Worm (Caenorhabditis elegans) whole organism, L4 larva: Measurements from ENCODE around the gene phat-4.
A peak's percentile ranks its signal among the peaks of the same experiment; 100 is the strongest.

Source experiments
- D1046.2 ChIP-seq: fragments of 200-800 bp; sonication (Bioruptor generic); IDR thresholded peaks from 2 replicates; pipeline ENCODE4 v1.3.6; 2022; ENCODE audit warnings: missing genetic modification characterization, missing compliant biosample characterization
- F44E2.7 ChIP-seq: fragments of 200-800 bp; sonication (Bioruptor generic); IDR thresholded peaks from 2 replicates; pipeline ENCODE4 v2.1.2; 2022; ENCODE audit warnings: missing genetic modification characterization, missing compliant biosample characterization
- R02D3.7 ChIP-seq: fragments of 150-350 bp; sonication (generic microtip); optimal IDR thresholded peaks from 3 replicates; lab custom pipeline; 2014; ENCODE audit warnings: missing biosample characterization, missing genetic modification characterization
- aha-1 ChIP-seq: fragments of 150-350 bp; peaks from one replicate; lab custom pipeline; 2014; ENCODE audit warnings: missing biosample characterization, missing genetic modification characterization
- aly-2 ChIP-seq: sonication (generic microtip); optimal IDR thresholded peaks from 2 replicates; lab custom pipeline; 2018; ENCODE audit warnings: missing biosample characterization, missing genetic modification characterization
- arid-1 ChIP-seq: fragments of 200-800 bp; sonication (Bioruptor generic); conservative IDR thresholded peaks from 2 replicates; pipeline ENCODE4 v1.3.6; 2022; ENCODE audit warnings: missing genetic modification reagents, missing genetic modification characterization, missing compliant biosample characterization
- attf-4 ChIP-seq: sonication (generic microtip); optimal IDR thresholded peaks from 3 replicates; lab custom pipeline; 2017; ENCODE audit warnings: missing biosample characterization, missing genetic modification characterization
- ceh-20 ChIP-seq: fragments of 200-800 bp; sonication (Bioruptor generic); IDR thresholded peaks from 2 replicates; pipeline ENCODE4 v1.3.6; 2022; ENCODE audit warnings: missing genetic modification reagents, missing genetic modification characterization, missing compliant biosample characterization
- ceh-28 ChIP-seq: fragments of 150-350 bp; optimal IDR thresholded peaks from 2 replicates; lab custom pipeline; 2014; ENCODE audit warnings: missing biosample characterization, missing genetic modification reagents, missing genetic modification characterization
- ceh-32 ChIP-seq: sonication (generic microtip); optimal IDR thresholded peaks from 2 replicates; lab custom pipeline; 2016; ENCODE audit warnings: mild to moderate bottlenecking, missing genetic modification characterization, missing compliant biosample characterization; ENCODE audit not compliant: poor library complexity
- ceh-82 ChIP-seq: sonication (generic microtip); optimal IDR thresholded peaks from 2 replicates; lab custom pipeline; 2017; ENCODE audit warnings: missing biosample characterization, missing genetic modification characterization
- daf-12 ChIP-seq: fragments of 150-350 bp; optimal IDR thresholded peaks from 2 replicates; lab custom pipeline; 2014; ENCODE audit warnings: missing biosample characterization, missing genetic modification reagents, missing genetic modification characterization
- daf-8 ChIP-seq: fragments of 200-800 bp; sonication (Bioruptor generic); IDR thresholded peaks from 2 replicates; pipeline ENCODE4 v1.3.6; 2022; ENCODE audit warnings: missing genetic modification characterization, missing compliant biosample characterization
- dmd-6 ChIP-seq: fragments of 200-800 bp; sonication (Bioruptor generic); IDR thresholded peaks from 2 replicates; pipeline ENCODE4 v1.3.6; 2022; ENCODE audit warnings: missing genetic modification reagents, missing genetic modification characterization, missing compliant biosample characterization
- duxl-1 ChIP-seq: sonication (generic microtip); optimal IDR thresholded peaks from 2 replicates; lab custom pipeline; 2016; ENCODE audit warnings: mild to moderate bottlenecking, missing genetic modification characterization, moderate library complexity, missing compliant biosample characterization; ENCODE audit not compliant: poor library complexity
- egl-27 ChIP-seq: sonication (generic microtip); optimal IDR thresholded peaks from 3 replicates; lab custom pipeline; 2017; ENCODE audit warnings: missing biosample characterization, missing genetic modification reagents, missing genetic modification characterization
- egl-43 ChIP-seq: fragments of 200-800 bp; sonication (Bioruptor generic); IDR thresholded peaks from 2 replicates; pipeline ENCODE4 v1.3.6; 2022; ENCODE audit warnings: missing genetic modification reagents, missing genetic modification characterization, missing compliant biosample characterization
- hlh-30 ChIP-seq: sonication (generic microtip); optimal IDR thresholded peaks from 2 replicates; lab custom pipeline; 2017; ENCODE audit warnings: antibody characterized with exemption, mild to moderate bottlenecking, missing genetic modification characterization, missing compliant biosample characterization; ENCODE audit not compliant: insufficient read depth
- hmg-1.1 ChIP-seq: fragments of 200-800 bp; sonication (Bioruptor generic); IDR thresholded peaks from 2 replicates; pipeline ENCODE4 v1.3.6; 2022; ENCODE audit warnings: missing genetic modification reagents, missing genetic modification characterization, missing compliant biosample characterization
- jun-1 ChIP-seq: fragments of 150-350 bp; optimal IDR thresholded peaks from 2 replicates; lab custom pipeline; 2014; ENCODE audit warnings: missing biosample characterization, missing genetic modification reagents, missing genetic modification characterization
- lin-29 ChIP-seq: fragments of 200-800 bp; sonication (Bioruptor generic); IDR thresholded peaks from 2 replicates; pipeline ENCODE4 v1.3.6; 2022; ENCODE audit warnings: missing genetic modification reagents, missing genetic modification characterization, missing compliant biosample characterization
- madf-9 ChIP-seq: fragments of 200-800 bp; sonication (Bioruptor generic); conservative IDR thresholded peaks from 2 replicates; pipeline ENCODE4 v1.3.6; 2022; ENCODE audit warnings: missing genetic modification reagents, missing genetic modification characterization, missing compliant biosample characterization
- mep-1 ChIP-seq: fragments of 150-350 bp; sonication (generic microtip); optimal IDR thresholded peaks from 3 replicates; lab custom pipeline; 2014; ENCODE audit warnings: missing biosample characterization, missing genetic modification characterization
- mxl-2 ChIP-seq: fragments of 200-800 bp; sonication (Bioruptor generic); conservative IDR thresholded peaks from 2 replicates; pipeline ENCODE4 v1.3.6; 2022; ENCODE audit warnings: missing genetic modification reagents, missing genetic modification characterization, missing compliant biosample characterization
- nhr-111 ChIP-seq: fragments of 200-800 bp; sonication (Bioruptor generic); optimal IDR thresholded peaks from 2 replicates; lab custom pipeline; 2018; ENCODE audit warnings: mild to moderate bottlenecking, missing genetic modification characterization, missing compliant biosample characterization
- nhr-28 ChIP-seq: fragments of 150-350 bp; optimal IDR thresholded peaks from 2 replicates; lab custom pipeline; 2014; ENCODE audit warnings: missing biosample characterization, missing genetic modification characterization
- nhr-6 ChIP-seq: fragments of 150-350 bp; optimal IDR thresholded peaks from 2 replicates; lab custom pipeline; 2014; ENCODE audit warnings: missing biosample characterization, missing genetic modification characterization
- nhr-77 ChIP-seq: fragments of 150-350 bp; optimal IDR thresholded peaks from 2 replicates; lab custom pipeline; 2014; ENCODE audit warnings: missing biosample characterization, missing genetic modification characterization
- pqm-1 ChIP-seq: sonication (generic microtip); optimal IDR thresholded peaks from 2 replicates; lab custom pipeline; 2017; ENCODE audit warnings: missing biosample characterization, missing genetic modification characterization
- rbr-2 ChIP-seq: sonication (generic microtip); optimal IDR thresholded peaks from 2 replicates; lab custom pipeline; 2016; ENCODE audit warnings: missing genotype, missing genetic modification characterization, missing compliant biosample characterization
- saeg-2 ChIP-seq: fragments of 200-800 bp; sonication (Bioruptor generic); IDR thresholded peaks from 2 replicates; pipeline ENCODE4 v1.3.6; 2022; ENCODE audit warnings: missing genetic modification reagents, missing genetic modification characterization, missing compliant biosample characterization
- snpc-1.2 ChIP-seq: fragments of 200-800 bp; sonication (Bioruptor generic); IDR thresholded peaks from 2 replicates; pipeline ENCODE4 v1.3.6; 2022; ENCODE audit warnings: missing genetic modification reagents, missing genetic modification characterization, missing compliant biosample characterization
- tag-97 ChIP-seq: fragments of 200-800 bp; sonication (Bioruptor generic); IDR thresholded peaks from 2 replicates; pipeline ENCODE4 v1.3.6; 2022; ENCODE audit warnings: missing genetic modification characterization, missing compliant biosample characterization
- unc-62 ChIP-seq, 3 experiments: fragments of 150-350 bp in 1 of 3; sonication (generic microtip); optimal IDR thresholded peaks in 2 of 3; peaks in 1 of 3; 1 replicate in 1 of 3; 2 replicates in 2 of 3; lab custom pipeline; 2014 to 2017; ENCODE audit warnings: missing biosample characterization in 3 of 3, missing genetic modification characterization in 3 of 3, missing genetic modification reagents in 3 of 3, missing genotype in 1 of 3
- zfp-3 ChIP-seq: fragments of 200-800 bp; sonication (Bioruptor generic); conservative IDR thresholded peaks from 2 replicates; pipeline ENCODE4 v1.3.6; 2022; ENCODE audit warnings: missing genetic modification reagents, missing genetic modification characterization, missing compliant biosample characterization
- ztf-11 ChIP-seq: fragments of 150-350 bp; optimal IDR thresholded peaks from 2 replicates; lab custom pipeline; 2014; ENCODE audit warnings: missing biosample characterization, missing genetic modification characterization
- ztf-7 ChIP-seq: fragments of 150-350 bp; optimal IDR thresholded peaks from 2 replicates; lab custom pipeline; 2014; ENCODE audit warnings: missing biosample characterization, missing genetic modification characterization

phat-4 gene

DNA sequence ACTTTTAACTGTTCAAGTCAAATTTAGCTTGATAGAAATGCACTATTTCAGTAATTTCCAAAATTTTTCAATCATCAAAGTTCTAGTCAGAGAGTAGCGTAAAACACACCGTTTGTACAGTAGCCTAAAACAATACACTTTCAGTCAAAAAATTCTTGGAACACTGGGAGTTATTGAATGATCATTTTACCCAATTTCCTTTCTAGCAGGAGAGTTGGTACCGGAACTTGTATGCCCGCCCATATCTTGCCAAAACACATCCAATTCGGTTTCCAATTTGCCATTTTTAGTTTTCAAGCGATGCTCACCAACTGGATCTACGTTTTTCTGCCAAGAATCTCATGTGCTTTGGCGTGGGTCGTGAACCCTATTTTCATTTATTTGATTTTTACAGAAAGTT is 25.4 kb upstream of the phat-4 start, which contains the start of gene srj-39:
srj-39 (plus strand) TSS at position 301 of the 400 bp plus-strand sequence.
- no peak for TF ChIP-seq arid-1
- TF ChIP-seq, all 104 proteins: peak for 0

ce11 chrV:4106688-4107087 is 23.0 kb upstream of the phat-4 start:
- no peak for TF ChIP-seq jun-1 (tag; lab: Kevin White, UChicago)
- no peak for TF ChIP-seq unc-62 (GFP tag; optimal IDR thresholded peaks at IDR 0.05 in 1 of 2; lab: Kevin White, UChicago)
- TF ChIP-seq unc-62 (tag; optimal IDR thresholded peaks at IDR 0.05; lab: Kevin White, UChicago): no peak
- no peak for TF ChIP-seq egl-27 (tag; lab: Kevin White, UChicago)
- no peak for TF ChIP-seq pqm-1 (tag; lab: Kevin White, UChicago)
- no peak for TF ChIP-seq lin-29 (GFP tag; lab: Robert Waterston, UW)
- TF ChIP-seq D1046.2 (GFP tag; lab: Robert Waterston, UW): no peak
- TF ChIP-seq dmd-6: no peak
- TF ChIP-seq zfp-3 (GFP tag; lab: Robert Waterston, UW): no peak

DNA sequence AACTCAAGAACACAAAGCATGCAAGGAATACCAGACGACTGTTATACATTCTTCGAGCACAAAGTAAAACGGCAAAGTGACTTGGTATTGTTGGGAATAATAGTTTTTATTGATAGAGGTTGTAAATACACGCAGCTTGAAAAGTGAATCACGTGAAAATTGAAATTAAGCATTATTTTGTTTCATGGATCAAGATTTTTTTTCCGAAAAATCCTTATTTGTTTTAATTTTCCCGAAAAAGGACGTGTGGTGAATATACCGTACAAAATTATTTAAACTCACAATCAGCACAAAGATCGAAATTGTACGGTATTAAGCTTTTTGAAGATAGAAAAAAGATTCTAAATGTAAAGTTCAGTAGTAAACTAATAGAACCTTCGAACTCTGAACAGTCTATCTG is 19.8 kb upstream of the phat-4 start, which contains the start of gene clc-18:
clc-18 (minus strand) TSS at position 101 of the 400 bp plus-strand sequence.
- TF ChIP-seq attf-4 (tag; lab: Kevin White, UChicago) (no peak), unc-62 (GFP tag; optimal IDR thresholded peaks at IDR 0.05 in 1 of 2; lab: Kevin White, UChicago) (peak in 1 of 2 experiments; percentile 7), unc-62 (tag; optimal IDR thresholded peaks at IDR 0.05; lab: Kevin White, UChicago) (no peak), F44E2.7 (no peak)

- TF ChIP-seq daf-12 (tag; lab: Kevin White, UChicago) (no peak), ceh-20 (GFP tag; lab: Robert Waterston, UW) (no peak)
- TF ChIP-seq, all 104 proteins: peak for 0
Observed at ce11 chrV:4112516-4112915, 17.2 kb upstream of the phat-4 start, which contains the start of gene srw-134. Gene srw-134 (minus strand): TSS chrV:4112616.

DNA sequence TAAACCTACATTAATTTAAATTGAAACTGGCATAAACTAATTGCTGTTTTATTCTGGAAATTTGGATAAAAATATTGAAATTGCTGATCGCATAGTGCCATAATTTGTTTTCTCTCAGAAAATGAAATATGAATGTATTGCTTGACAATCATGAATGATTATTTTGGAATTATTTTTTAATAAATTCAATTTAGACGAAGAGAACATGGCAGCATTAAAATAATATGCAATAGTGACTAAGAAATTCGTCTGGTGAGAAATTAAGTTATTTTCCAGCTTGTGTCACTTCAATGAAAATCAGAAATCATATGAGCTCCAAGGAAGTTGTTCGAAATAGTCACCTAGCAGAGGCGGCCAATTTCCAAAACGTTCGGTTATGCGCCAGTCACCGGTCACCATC is 15.1 kb upstream of the phat-4 start, which contains the start of gene srw-133:
srw-133 (minus strand) TSS at position 101 of the 400 bp plus-strand sequence.
- TF ChIP-seq tag-97 (no peak), nhr-77 (tag; lab: Kevin White, UChicago) (no peak), snpc-1.2 (GFP tag; lab: Robert Waterston, UW) (no peak), nhr-6 (tag; lab: Kevin White, UChicago) (no peak), duxl-1 (no peak), ztf-11 (tag; lab: Kevin White, UChicago) (no peak), ceh-28 (tag; lab: Kevin White, UChicago) (no peak), aly-2 (tag; lab: Kevin White, UChicago) (no peak)
- TF ChIP-seq, all 104 proteins: peak for 0

ce11 chrV:4116071-4116470 is 13.6 kb upstream of the phat-4 start, which contains the start of gene T05B4.8:
Gene T05B4.8 (minus strand): TSS chrV:4116171.
- TF ChIP-seq ceh-20 (GFP tag; lab: Robert Waterston, UW) (no peak), mxl-2 (GFP tag; lab: Robert Waterston, UW) (no peak), ceh-32 (no peak), aha-1 (tag; lab: Kevin White, UChicago) (peak; percentile 7), ceh-82 (tag; lab: Kevin White, UChicago) (no peak), attf-4 (tag; lab: Kevin White, UChicago) (no peak)

DNA sequence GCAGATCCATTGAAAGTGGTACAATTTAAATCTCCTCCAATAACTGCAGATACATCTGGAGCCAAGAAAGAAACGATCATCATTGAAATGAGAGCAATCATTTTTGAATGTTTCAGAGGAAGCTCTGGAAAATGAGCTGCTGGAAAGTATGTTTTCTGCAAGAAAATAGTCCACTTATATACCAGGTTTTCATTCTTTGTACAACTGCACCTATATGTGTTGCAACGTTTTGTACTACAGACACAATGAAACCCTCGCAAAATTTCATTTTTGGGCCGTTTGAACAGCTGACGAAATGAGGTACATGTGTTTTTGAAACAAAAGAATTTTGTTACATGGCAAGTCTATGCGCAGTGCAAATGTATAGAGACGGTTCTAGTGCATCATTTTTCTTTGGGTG is 11.4 kb upstream of the phat-4 start, which contains the start of gene T05B4.9:
T05B4.9 (minus strand) TSS at position 101 of the 400 bp plus-strand sequence.
- TF ChIP-seq rbr-2 (tag; lab: Kevin White, UChicago) (no peak), nhr-111 (GFP tag; lab: Kevin White, UChicago) (no peak), saeg-2 (GFP tag; lab: Robert Waterston, UW) (no peak), aha-1 (tag; lab: Kevin White, UChicago) (no peak), egl-43 (GFP tag; lab: Robert Waterston, UW) (no peak), ztf-7 (tag; lab: Kevin White, UChicago) (no peak), hmg-1.1 (GFP tag; lab: Robert Waterston, UW) (no peak), daf-12 (tag; lab: Kevin White, UChicago) (no peak), madf-9 (GFP tag; lab: Robert Waterston, UW) (no peak), mep-1 (tag; lab: Kevin White, UChicago) (no peak), daf-8 (GFP tag; lab: Robert Waterston, UW) (no peak), egl-27 (tag; lab: Kevin White, UChicago) (no peak), nhr-28 (tag; lab: Kevin White, UChicago) (no peak), R02D3.7 (tag; lab: Kevin White, UChicago) (no peak), hlh-30 (tag; lab: Kevin White, UChicago) (no peak), nhr-6 (tag; lab: Kevin White, UChicago) (no peak)
- TF ChIP-seq, all 104 proteins: peak for 0
